Fruit fly (Drosophila melanogaster): Measurements from ENCODE around the gene CG32706.
"Not testable (repeated sequence)": the region's sequence is repeated elsewhere in the genome, so short reads cannot be mapped to it uniquely, and the experiment has no call there.

Gene CG32706

DNA sequence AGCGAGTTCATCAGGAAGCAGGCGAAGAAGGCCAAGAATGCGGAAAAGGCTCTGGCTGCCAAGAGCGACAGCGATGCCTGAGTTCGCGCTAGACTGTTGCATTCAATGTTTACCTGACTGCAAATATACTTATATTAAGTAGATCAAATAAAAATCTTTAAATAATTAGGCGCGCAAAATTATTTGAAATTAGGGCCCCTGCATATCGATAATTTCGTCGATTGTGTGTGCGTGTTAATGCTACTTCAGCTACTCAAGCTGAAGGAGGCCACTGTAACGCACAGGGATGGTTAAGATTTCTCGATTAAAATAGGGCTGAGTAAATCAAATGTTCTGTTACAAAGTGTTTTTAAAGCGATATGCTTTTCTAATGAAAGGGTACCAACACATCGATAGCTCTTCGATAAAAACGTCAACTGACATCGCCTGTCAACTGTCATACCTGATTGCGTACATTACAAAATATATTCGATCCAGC is at the start of gene CG32706:
Gene CG32706 (plus strand): TSS at position 428 of the 478 bp plus-strand sequence.
- TF ChIP-seq noc (tag; optimal IDR thresholded peaks at IDR 0.05), result not testable (repeated sequence)

DNA sequence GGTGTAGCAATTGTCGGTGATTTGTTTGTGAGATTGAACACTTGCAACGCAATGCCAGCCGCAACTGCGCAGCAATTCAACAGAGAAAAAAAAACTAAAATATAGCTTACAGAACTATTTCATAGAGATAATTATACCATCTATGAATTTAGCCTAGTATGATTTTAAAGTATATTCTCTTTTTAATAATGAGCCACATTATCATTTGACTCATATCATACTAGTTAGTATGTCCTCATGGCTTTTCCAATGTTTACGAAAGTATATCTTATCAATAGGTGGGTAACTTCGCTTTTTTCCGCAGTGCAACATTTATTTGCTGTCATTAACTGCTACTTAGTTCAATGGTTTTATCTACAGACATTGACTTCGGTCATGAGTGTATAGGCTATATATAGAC is 48.2 kb upstream of the CG32706 start:
- TF ChIP-seq noc (tag; optimal IDR thresholded peaks at IDR 0.05), result no peak

DNA sequence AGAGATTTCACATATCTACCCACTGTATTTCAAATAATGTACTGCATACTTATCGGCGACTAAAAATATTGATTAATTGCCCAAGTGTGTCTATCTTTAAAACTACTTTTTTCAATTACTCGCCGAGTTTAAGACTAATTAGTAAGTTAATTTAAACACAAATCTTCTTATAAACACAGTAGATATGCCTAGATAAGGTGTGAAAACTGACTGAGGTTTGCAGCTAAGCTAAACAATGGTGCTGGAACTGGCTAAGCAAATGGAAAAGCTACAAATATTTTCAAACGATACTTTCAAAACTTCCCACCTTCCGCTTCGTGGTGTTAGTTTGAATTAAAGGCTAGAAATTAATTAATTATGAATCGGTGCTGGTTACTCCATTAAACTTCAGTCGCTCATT is 46.1 kb upstream of the CG32706 start:
- TF ChIP-seq noc (tag; optimal IDR thresholded peaks at IDR 0.05), result no peak

DNA sequence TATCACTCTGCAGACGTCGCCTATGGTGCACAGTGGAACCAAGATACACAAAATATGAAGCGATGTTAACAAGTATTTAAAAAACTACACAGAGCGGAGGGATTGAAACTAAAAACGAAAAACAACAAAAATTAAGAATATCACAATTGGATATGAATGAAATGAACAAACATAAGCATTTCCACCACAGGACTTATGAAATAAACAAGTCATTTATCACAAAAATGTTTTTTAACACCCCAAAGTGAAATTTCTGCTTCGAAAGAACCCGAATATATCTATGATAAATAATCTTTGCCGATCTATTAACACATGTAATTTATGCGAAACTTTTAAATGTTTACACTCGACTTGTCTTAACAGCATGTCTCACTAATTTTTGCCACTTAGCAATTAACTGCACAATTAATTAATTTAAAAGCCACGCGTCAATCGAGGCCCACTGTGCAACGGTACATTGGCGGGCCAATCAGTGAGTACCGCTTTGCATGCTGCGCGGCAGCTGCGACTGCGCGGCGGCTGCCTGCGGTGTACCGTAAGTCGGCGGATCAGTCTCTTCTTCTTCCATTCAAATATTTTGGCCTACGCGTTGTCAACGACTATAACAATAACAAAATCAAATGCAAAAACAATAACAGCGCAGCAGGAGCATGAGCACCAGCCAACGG is 45.0 kb upstream of the CG32706 start:
- TF ChIP-seq noc (tag; optimal IDR thresholded peaks at IDR 0.05), result no peak

DNA sequence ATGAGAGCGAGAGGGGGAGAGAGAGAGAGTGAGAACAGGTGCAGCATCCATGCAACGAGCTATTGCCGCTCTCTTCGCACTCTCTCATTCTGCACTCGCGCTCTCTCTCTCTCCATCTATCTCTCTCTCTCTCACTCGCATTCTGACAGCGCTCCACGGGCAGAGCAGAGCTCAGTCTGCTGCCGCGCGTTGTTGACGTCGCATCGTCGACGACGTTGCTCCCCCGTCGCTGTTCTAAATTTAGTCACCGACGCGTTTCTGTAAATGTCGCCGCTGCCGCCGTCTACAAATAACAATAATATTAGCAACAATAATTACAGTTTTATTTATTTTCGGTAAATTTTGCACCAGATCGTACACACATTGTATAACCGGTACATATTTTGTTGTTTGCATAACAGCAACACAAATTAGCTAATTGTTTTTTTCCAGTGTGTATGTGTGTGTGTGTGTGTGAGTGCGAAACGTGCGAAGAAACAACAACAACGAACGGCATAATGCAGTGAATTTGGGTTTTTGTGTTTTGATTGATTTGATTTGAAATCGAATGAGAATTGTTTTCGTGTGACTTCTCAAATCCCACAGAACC is 44.4 kb upstream of the CG32706 start:
- TF ChIP-seq noc (tag; optimal IDR thresholded peaks at IDR 0.05), result no peak

DNA sequence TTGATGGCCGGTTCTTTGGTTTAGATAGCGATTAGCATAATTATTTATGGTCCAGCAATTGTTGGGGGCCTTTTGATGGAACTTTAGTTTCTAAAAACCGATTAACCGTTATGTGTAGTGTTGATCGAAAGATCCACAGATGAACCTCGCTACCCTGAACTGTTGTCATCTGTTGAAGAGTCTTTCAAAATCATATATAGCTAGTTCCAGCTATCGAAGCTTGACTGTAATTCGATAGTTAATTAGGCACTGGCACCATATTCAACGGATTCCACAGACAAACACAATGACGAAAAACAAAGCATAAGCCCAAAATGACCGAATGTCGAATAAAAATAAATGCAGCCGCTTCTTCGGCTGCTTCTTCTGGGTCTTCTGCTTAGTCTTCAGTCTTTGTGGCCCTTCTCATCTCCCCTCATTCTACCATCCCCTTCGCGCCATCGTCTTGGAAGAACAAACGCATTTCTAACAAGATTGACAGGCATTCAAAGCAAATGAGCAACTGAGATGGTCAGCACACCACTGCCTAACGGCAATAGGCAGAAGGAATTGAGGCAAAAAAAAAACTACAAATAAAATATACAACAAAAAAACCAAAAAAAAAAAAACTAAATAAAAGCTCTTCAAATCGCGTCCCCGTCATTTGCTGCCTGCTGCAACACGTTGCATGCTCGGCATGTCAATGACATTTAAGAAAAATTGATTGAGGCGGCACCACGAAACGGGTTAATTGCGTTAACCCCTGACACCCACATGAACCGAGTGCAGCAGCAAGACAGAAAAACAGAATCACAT is 43.0 kb upstream of the CG32706 start:
- TF ChIP-seq noc (tag; optimal IDR thresholded peaks at IDR 0.05), result no peak

DNA sequence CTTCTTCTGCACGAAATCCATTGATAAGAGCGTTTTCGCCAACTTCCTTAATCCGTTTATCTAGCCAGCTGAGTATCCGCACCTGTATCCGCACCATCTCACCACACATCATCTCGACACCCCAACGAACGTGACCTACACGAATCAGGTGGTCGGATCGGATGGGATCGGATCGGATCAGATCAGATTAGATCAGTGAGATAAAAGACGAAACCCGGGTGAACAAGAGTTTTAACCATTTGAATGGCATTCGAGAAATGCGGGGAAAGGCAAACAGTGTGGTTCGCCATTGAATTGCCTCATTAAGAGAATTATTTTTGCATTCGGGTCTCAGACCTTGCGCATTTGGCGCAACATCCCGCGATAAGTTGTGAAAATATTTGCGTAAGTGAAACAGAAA is 42.1 kb upstream of the CG32706 start:
- TF ChIP-seq noc (tag; optimal IDR thresholded peaks at IDR 0.05), result no peak

DNA sequence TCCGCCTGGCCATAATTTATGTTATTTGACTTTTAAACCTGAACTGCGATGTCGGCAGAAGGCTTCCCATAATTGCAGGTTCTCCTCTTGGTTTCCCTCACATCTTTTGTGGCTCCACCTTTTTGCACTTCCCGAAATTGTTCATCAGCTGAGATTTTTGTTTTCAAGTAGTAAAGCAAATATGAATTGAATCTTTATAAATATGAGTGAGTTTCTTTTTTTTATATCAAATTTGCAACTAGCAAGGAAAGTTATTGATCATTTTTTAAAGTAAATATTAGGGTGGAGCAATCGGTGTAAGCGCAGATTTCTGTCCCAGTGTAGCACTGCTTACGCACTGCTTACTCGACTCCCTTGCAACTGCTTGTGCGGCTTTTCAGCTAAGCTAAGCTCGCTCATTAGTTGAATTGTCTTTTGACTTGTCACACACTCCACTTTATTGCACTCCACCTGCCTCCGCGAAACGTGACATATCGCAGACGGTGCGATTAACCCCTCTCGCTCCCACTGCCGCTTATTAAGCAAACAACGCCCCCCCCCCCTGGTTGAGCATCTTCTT is 40.5 kb upstream of the CG32706 start:
- TF ChIP-seq noc (tag; optimal IDR thresholded peaks at IDR 0.05), result no peak

DNA sequence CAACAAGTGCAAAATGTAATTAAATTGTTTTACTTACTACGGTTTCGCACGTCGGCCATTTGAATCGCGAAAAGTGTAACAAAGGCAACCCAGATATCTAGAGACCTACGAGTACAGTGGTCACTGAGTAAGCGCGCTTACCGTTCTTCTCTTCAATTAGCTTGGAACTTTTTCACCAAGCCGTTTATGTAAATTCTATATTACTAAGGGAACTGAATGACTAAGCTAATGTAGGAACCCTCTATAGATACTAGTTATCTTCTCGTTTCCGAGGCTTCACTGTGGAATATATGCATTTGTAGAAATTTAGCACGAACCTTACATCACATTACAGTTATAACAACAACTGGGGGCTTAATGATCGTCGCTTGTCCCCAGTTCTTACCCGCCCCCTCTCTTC is 39.9 kb upstream of the CG32706 start:
- TF ChIP-seq noc (tag; optimal IDR thresholded peaks at IDR 0.05), result no peak

DNA sequence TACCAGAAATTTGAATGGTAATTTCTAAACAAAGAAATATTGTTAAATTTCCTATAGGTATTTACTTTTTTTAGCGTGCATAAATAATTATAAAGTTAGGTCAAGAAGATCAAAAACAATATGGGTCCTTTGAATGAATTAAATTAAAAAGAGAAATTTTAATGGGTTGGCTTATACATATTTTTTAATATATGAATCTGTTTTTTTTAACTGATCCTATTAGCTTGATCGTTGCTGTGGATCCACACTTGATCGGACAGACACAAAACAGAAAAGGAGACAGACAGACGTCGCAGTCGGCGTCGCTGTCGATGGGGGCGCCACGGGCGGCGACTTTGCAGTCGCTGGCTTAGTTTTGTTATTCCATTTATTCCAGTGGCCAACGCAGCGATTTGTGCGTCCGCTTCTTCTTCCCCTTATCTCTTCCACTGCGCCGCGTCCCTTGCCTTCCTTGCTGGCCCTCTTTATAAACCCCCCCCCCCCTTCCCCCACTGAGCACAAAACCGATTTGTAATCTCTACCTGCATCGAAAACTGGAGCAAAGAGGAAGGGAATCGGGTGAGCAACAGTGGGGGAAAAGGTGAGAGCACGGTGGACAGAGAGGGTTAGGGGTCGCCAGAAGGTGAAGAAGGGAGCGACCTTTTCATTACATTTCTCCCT is 39.1 kb upstream of the CG32706 start:
- TF ChIP-seq noc (tag; optimal IDR thresholded peaks at IDR 0.05), result peak; percentile 21

DNA sequence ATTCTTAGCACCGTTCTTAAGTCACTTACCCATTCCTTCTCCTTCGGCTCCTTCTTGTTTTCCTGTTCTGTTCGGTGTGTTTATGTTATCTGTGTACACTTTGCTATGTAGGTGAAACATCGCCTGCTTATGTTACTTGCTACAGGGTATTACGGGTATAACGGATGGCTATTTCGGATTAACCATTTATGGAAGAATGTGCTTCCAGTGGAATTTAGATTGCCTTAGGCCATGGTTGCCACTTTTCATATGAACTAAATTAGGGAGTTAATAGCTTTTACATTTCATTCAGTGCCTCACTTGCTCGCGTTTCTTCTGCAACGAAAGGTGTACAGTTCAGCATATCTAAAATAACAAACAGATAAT is 38.6 kb upstream of the CG32706 start:
- no peak for TF ChIP-seq noc (tag; optimal IDR thresholded peaks at IDR 0.05)

DNA sequence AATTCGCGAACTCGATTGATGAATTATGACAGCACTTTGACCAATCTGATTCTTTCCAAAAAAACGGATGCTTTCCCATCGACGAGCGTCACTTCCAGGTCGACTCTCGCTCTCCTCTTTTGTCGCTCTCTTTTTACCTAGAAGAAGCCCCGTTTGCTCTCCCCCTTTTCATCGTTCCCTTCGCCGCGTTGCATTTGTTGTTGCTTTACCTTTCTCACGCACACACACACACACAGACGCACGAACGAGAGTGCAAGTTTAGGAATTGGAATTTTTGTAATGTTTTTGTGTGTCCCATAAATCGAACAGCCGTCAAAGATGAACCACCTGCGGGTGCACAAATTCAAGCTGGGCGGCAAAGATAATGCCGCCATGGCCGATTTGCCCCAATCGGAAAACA is 38.0 kb upstream of the CG32706 start:
- no peak for TF ChIP-seq noc (tag; optimal IDR thresholded peaks at IDR 0.05)

DNA sequence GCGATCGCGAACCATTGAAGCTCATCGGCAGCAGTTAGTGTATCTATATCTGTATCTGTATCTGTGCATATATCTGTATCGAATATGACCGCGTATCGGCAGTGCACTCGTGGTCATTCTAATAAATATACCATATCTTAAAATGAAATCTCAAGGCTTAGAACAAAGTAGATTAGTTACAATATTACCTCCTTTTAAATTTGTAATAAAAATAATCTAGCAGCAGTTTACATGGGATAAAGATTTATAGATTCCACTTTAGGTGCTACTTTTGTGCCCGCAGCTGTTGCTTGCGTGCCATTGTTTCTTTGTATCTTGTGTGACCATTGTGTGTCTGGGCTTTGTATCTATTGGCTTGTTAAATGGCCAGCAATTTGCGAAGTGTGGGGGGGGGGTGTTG is 26.9 kb upstream of the CG32706 start:
- TF ChIP-seq noc (tag; optimal IDR thresholded peaks at IDR 0.05), result peak; percentile 79

DNA sequence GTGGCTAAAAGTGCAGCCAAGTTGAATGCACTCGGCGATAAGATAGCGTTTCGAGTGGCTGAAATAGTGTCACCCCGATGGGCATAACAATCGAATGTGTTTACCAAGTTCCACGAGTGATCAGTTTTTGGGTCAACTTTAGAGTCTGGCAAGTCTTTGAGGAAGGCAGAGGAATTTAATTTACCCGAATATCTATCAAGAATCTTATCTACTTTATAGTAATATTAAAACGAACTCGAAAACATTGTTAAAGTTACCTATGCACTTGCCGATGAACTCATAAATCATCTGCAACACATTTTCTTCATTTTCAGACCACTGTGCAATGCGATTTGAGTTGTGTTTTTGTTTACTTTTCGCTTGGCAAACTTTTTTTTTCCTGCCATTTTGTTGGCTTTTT is 25.6 kb upstream of the CG32706 start:
- TF ChIP-seq noc (tag; optimal IDR thresholded peaks at IDR 0.05), result no peak

DNA sequence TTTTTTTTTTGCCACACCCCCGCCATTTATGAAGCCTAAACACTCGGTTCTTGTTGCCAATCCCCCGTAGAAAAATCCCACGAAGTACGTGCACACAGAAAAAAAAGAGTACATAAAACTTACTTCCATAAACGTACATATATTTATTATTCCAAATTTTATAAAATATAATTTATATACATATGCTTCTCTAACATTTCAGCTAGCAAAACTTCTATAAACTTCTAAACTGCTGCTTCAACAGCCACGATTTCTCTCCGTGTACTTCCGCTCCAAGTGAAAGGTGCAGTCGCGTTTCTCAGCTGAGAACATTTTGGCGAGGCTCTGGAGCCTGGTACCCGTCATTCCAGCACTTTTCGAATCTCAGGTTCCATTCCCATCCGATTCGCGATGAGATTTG is 24.3 kb upstream of the CG32706 start:
- TF ChIP-seq noc (tag; optimal IDR thresholded peaks at IDR 0.05), result peak; percentile 24

DNA sequence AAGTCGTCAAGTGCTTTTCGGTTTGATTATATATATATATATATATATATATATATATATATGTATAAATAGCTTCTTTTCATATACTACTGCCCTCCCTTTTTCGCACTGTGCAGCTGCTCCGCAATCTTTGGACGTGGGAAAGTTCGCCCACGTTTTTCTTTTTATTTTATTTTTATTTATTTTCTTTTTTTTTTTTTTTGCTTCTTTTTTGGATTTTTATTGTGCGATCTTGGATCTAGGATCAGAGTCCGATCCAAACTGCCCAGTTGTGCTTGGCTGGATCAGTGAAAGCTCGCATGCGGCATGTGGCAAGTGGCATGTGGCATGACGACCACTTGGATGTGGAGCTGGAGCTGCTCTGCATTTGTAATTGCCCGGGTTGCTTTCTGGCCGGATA is 23.5 kb upstream of the CG32706 start:
- no peak for TF ChIP-seq noc (tag; optimal IDR thresholded peaks at IDR 0.05)
